Worm (Caenorhabditis elegans) whole organism, L4 larva: ENCODE measurements around the gene M163.22.

Experiments used
- D1046.2 ChIP-seq: fragments of 200-800 bp; sonication (Bioruptor generic); IDR thresholded peaks from 2 replicates; pipeline ENCODE4 v1.3.6; 2022; ENCODE audit warnings: missing genetic modification characterization, missing compliant biosample characterization
- F10B5.3 ChIP-seq: sonication (generic microtip); optimal IDR thresholded peaks from 2 replicates; lab custom pipeline; 2016; ENCODE audit warnings: mild to moderate bottlenecking, missing genetic modification characterization, missing compliant biosample characterization
- F26F4.8 ChIP-seq: fragments of 200-800 bp; sonication (Bioruptor generic); conservative IDR thresholded peaks from 2 replicates; pipeline ENCODE4 v1.3.6; 2022; ENCODE audit warnings: missing genetic modification characterization, missing compliant biosample characterization
- F44E2.7 ChIP-seq: fragments of 200-800 bp; sonication (Bioruptor generic); IDR thresholded peaks from 2 replicates; pipeline ENCODE4 v2.1.2; 2022; ENCODE audit warnings: missing genetic modification characterization, missing compliant biosample characterization
- T26A8.4 ChIP-seq: fragments of 200-800 bp; sonication (Bioruptor generic); IDR thresholded peaks from 2 replicates; pipeline ENCODE4 v1.3.6; 2022; ENCODE audit warnings: missing genetic modification characterization, missing compliant biosample characterization
- Y105C5A.15 ChIP-seq: fragments of 200-800 bp; sonication (Bioruptor generic); IDR thresholded peaks from 2 replicates; pipeline ENCODE4 v1.3.6; 2022; ENCODE audit warnings: missing genetic modification characterization, missing compliant biosample characterization
- Y48G9A.11 ChIP-seq: fragments of 200-800 bp; sonication (Bioruptor generic); IDR thresholded peaks from 2 replicates; pipeline ENCODE4 v1.3.6; 2022; ENCODE audit warnings: missing genetic modification reagents, missing genetic modification characterization, missing compliant biosample characterization
- ZK546.5 ChIP-seq, 2 experiments: sonication (generic microtip); optimal IDR thresholded peaks; 2 replicates each; lab custom pipeline; 2017; ENCODE audit warnings: missing biosample characterization in 2 of 2, missing genetic modification characterization in 2 of 2
- aha-1 ChIP-seq: fragments of 150-350 bp; peaks from one replicate; lab custom pipeline; 2014; ENCODE audit warnings: missing biosample characterization, missing genetic modification characterization
- ceh-20 ChIP-seq: fragments of 200-800 bp; sonication (Bioruptor generic); IDR thresholded peaks from 2 replicates; pipeline ENCODE4 v1.3.6; 2022; ENCODE audit warnings: missing genetic modification reagents, missing genetic modification characterization, missing compliant biosample characterization
- ceh-28 ChIP-seq: fragments of 150-350 bp; optimal IDR thresholded peaks from 2 replicates; lab custom pipeline; 2014; ENCODE audit warnings: missing biosample characterization, missing genetic modification reagents, missing genetic modification characterization
- ceh-82 ChIP-seq: sonication (generic microtip); optimal IDR thresholded peaks from 2 replicates; lab custom pipeline; 2017; ENCODE audit warnings: missing biosample characterization, missing genetic modification characterization
- ctbp-1 ChIP-seq: fragments of 200-800 bp; sonication (Bioruptor generic); IDR thresholded peaks from 2 replicates; pipeline ENCODE4 v1.3.6; 2022; ENCODE audit warnings: missing genetic modification reagents, missing genetic modification characterization, missing compliant biosample characterization
- daf-16 ChIP-seq, 3 experiments: sonication (generic microtip); optimal IDR thresholded peaks; 2 replicates each; lab custom pipeline; 2016 to 2017; ENCODE audit warnings: missing genetic modification characterization in 3 of 3, missing genetic modification reagents in 3 of 3, mild to moderate bottlenecking in 2 of 3, missing compliant biosample characterization in 2 of 3, missing biosample characterization in 1 of 3, moderate library complexity in 1 of 3
- daf-8 ChIP-seq: fragments of 200-800 bp; sonication (Bioruptor generic); IDR thresholded peaks from 2 replicates; pipeline ENCODE4 v1.3.6; 2022; ENCODE audit warnings: missing genetic modification characterization, missing compliant biosample characterization
- dmd-6 ChIP-seq: fragments of 200-800 bp; sonication (Bioruptor generic); IDR thresholded peaks from 2 replicates; pipeline ENCODE4 v1.3.6; 2022; ENCODE audit warnings: missing genetic modification reagents, missing genetic modification characterization, missing compliant biosample characterization
- dmd-8 ChIP-seq: fragments of 200-800 bp; sonication (Bioruptor generic); IDR thresholded peaks from 2 replicates; pipeline ENCODE4 v1.3.6; 2022; ENCODE audit warnings: missing genetic modification characterization, missing compliant biosample characterization
- dpl-1 ChIP-seq: fragments of 150-350 bp; optimal IDR thresholded peaks from 2 replicates; lab custom pipeline; 2014; ENCODE audit warnings: missing biosample characterization, missing genetic modification reagents, missing genetic modification characterization
- dve-1 ChIP-seq: sonication (generic microtip); optimal IDR thresholded peaks from 2 replicates; lab custom pipeline; 2017; ENCODE audit warnings: antibody characterized with exemption, mild to moderate bottlenecking, missing genetic modification characterization, missing compliant biosample characterization; ENCODE audit not compliant: insufficient read depth
- egl-27 ChIP-seq: sonication (generic microtip); optimal IDR thresholded peaks from 3 replicates; lab custom pipeline; 2017; ENCODE audit warnings: missing biosample characterization, missing genetic modification reagents, missing genetic modification characterization
- egl-43 ChIP-seq: fragments of 200-800 bp; sonication (Bioruptor generic); IDR thresholded peaks from 2 replicates; pipeline ENCODE4 v1.3.6; 2022; ENCODE audit warnings: missing genetic modification reagents, missing genetic modification characterization, missing compliant biosample characterization
- fkh-10 ChIP-seq: fragments of 150-350 bp; optimal IDR thresholded peaks from 2 replicates; lab custom pipeline; 2014; ENCODE audit warnings: missing biosample characterization, missing genetic modification reagents, missing genetic modification characterization
- hif-1 ChIP-seq, 2 experiments: sonication (generic microtip); optimal IDR thresholded peaks; 2 replicates each; lab custom pipeline; 2016 to 2017; ENCODE audit warnings: missing compliant biosample characterization in 2 of 2, missing genetic modification characterization in 2 of 2, missing genetic modification reagents in 2 of 2, missing genotype in 2 of 2, mild to moderate bottlenecking in 1 of 2
- hlh-11 ChIP-seq: fragments of 200-800 bp; sonication (Bioruptor generic); optimal IDR thresholded peaks from 2 replicates; lab custom pipeline; 2018; ENCODE audit warnings: mild to moderate bottlenecking, missing genetic modification characterization, missing compliant biosample characterization
- hlh-30 ChIP-seq: sonication (generic microtip); optimal IDR thresholded peaks from 2 replicates; lab custom pipeline; 2017; ENCODE audit warnings: antibody characterized with exemption, mild to moderate bottlenecking, missing genetic modification characterization, missing compliant biosample characterization; ENCODE audit not compliant: insufficient read depth
- hmg-1.1 ChIP-seq: fragments of 200-800 bp; sonication (Bioruptor generic); IDR thresholded peaks from 2 replicates; pipeline ENCODE4 v1.3.6; 2022; ENCODE audit warnings: missing genetic modification reagents, missing genetic modification characterization, missing compliant biosample characterization
- lin-13 ChIP-seq: fragments of 150-350 bp; optimal IDR thresholded peaks from 2 replicates; lab custom pipeline; 2014; ENCODE audit warnings: missing biosample characterization, missing genetic modification reagents, missing genetic modification characterization
- lin-29 ChIP-seq: fragments of 200-800 bp; sonication (Bioruptor generic); IDR thresholded peaks from 2 replicates; pipeline ENCODE4 v1.3.6; 2022; ENCODE audit warnings: missing genetic modification reagents, missing genetic modification characterization, missing compliant biosample characterization
- mdl-1 ChIP-seq, 2 experiments: fragments of 150-350 bp in 1 of 2; sonication (generic microtip) in 1 of 2; optimal IDR thresholded peaks; 2 replicates each; lab custom pipeline; 2014 to 2017; ENCODE audit warnings: missing biosample characterization in 2 of 2, missing genetic modification characterization in 2 of 2
- nhr-11 ChIP-seq: fragments of 150-350 bp; optimal IDR thresholded peaks from 2 replicates; lab custom pipeline; 2014; ENCODE audit warnings: missing biosample characterization, missing genetic modification characterization
- nhr-111 ChIP-seq: fragments of 200-800 bp; sonication (Bioruptor generic); optimal IDR thresholded peaks from 2 replicates; lab custom pipeline; 2018; ENCODE audit warnings: mild to moderate bottlenecking, missing genetic modification characterization, missing compliant biosample characterization
- nhr-25 ChIP-seq: sonication (generic microtip); optimal IDR thresholded peaks from 2 replicates; lab custom pipeline; 2017; ENCODE audit warnings: missing genetic modification characterization, mild to moderate bottlenecking, missing compliant biosample characterization, antibody characterized with exemption, moderate library complexity, borderline replicate concordance; ENCODE audit not compliant: insufficient read depth
- nhr-48 ChIP-seq: sonication (generic microtip); optimal IDR thresholded peaks from 2 replicates; lab custom pipeline; 2016; ENCODE audit warnings: mild to moderate bottlenecking, missing genetic modification characterization, missing compliant biosample characterization
- nhr-6 ChIP-seq: fragments of 150-350 bp; optimal IDR thresholded peaks from 2 replicates; lab custom pipeline; 2014; ENCODE audit warnings: missing biosample characterization, missing genetic modification characterization
- nhr-77 ChIP-seq: fragments of 150-350 bp; optimal IDR thresholded peaks from 2 replicates; lab custom pipeline; 2014; ENCODE audit warnings: missing biosample characterization, missing genetic modification characterization
- rbr-2 ChIP-seq: sonication (generic microtip); optimal IDR thresholded peaks from 2 replicates; lab custom pipeline; 2016; ENCODE audit warnings: missing genotype, missing genetic modification characterization, missing compliant biosample characterization
- saeg-2 ChIP-seq: fragments of 200-800 bp; sonication (Bioruptor generic); IDR thresholded peaks from 2 replicates; pipeline ENCODE4 v1.3.6; 2022; ENCODE audit warnings: missing genetic modification reagents, missing genetic modification characterization, missing compliant biosample characterization
- set-16 ChIP-seq: fragments of 200-800 bp; sonication (Bioruptor generic); IDR thresholded peaks from 2 replicates; pipeline ENCODE4 v1.3.6; 2022; ENCODE audit warnings: missing genetic modification reagents, missing genetic modification characterization, missing compliant biosample characterization
- snpc-4 ChIP-seq: fragments of 150-350 bp; optimal IDR thresholded peaks from 2 replicates; lab custom pipeline; 2014; ENCODE audit warnings: missing biosample characterization, missing genetic modification characterization
- spr-3 ChIP-seq: fragments of 200-800 bp; sonication (Bioruptor generic); optimal IDR thresholded peaks from 2 replicates; lab custom pipeline; 2018; ENCODE audit warnings: mild to moderate bottlenecking, missing genetic modification characterization, missing compliant biosample characterization

Gene M163.22

ce11 chrX:14480248-14480647 lies 14.6 kb downstream of the M163.22 start, which contains the start of gene gfi-3 (continued):
- peak; percentile 71; the same call in 1 of the 2 replicates for TF ChIP-seq ceh-20 (GFP tag; lab: Robert Waterston, UW)
- TF ChIP-seq nhr-77 (tag; lab: Kevin White, UChicago) = peak; percentile 30
- peak; percentile 66 for TF ChIP-seq nhr-48 (tag; lab: Kevin White, UChicago)
- no peak for TF ChIP-seq F44E2.7 (GFP tag; lab: Robert Waterston, UW)
- peak; percentile 85 for TF ChIP-seq rbr-2 (tag; lab: Kevin White, UChicago)
- TF ChIP-seq Y105C5A.15 = no peak
- TF ChIP-seq spr-3 (GFP tag; lab: Kevin White, UChicago) = peak; percentile 12
- TF ChIP-seq dmd-6 (GFP tag; lab: Robert Waterston, UW) = peak; percentile 80
- TF ChIP-seq nhr-25 (tag; lab: Kevin White, UChicago) = peak; percentile 50
- no peak for TF ChIP-seq Y48G9A.11 (GFP tag; lab: Robert Waterston, UW)
- TF ChIP-seq T26A8.4 (GFP tag; lab: Robert Waterston, UW) = peak; percentile 77
- 0 out of 2 replicates have a peak, but pooled peaks have one; percentile 46 for TF ChIP-seq saeg-2 (GFP tag; lab: Robert Waterston, UW)
- peak; percentile 64; the same call in 1 of the 2 replicates for TF ChIP-seq egl-43 (GFP tag; lab: Robert Waterston, UW)
- TF ChIP-seq lin-29 (GFP tag; lab: Robert Waterston, UW) = 0 out of 2 replicates have a peak, but pooled peaks have one; percentile 19
- peak; percentile 95 for TF ChIP-seq dve-1 (tag; lab: Kevin White, UChicago)
- TF ChIP-seq fkh-10 (GFP tag; lab: Kevin White, UChicago) = peak; percentile 31
- TF ChIP-seq mdl-1 (tag; optimal IDR thresholded peaks at IDR 0.05; lab: Kevin White, UChicago) = peak in 1 of 2 experiments; percentile 45
- TF ChIP-seq egl-27 (tag; lab: Kevin White, UChicago) = no peak
- TF ChIP-seq dpl-1 (GFP tag; lab: Kevin White, UChicago) = peak; percentile 81
- peak; percentile 61 for TF ChIP-seq lin-13 (GFP tag; lab: Kevin White, UChicago)
- peak; percentile 72 for TF ChIP-seq ctbp-1 (GFP tag; lab: Robert Waterston, UW)
- peak in 1 of 2 experiments; percentile 58 for TF ChIP-seq hif-1 (tag; optimal IDR thresholded peaks at IDR 0.05; lab: Kevin White, UChicago)
- peak; percentile 95 for TF ChIP-seq aha-1 (tag; lab: Kevin White, UChicago)
- TF ChIP-seq hlh-30 = peak; percentile 73
- peak in 1 of 2 experiments; percentile 22 for TF ChIP-seq daf-16 (GFP tag; optimal IDR thresholded peaks at IDR 0.05; lab: Kevin White, UChicago)
- peak; percentile 59 for TF ChIP-seq daf-16 (tag; optimal IDR thresholded peaks at IDR 0.05; lab: Kevin White, UChicago)
- TF ChIP-seq snpc-4 = peak; percentile 55
- peak; percentile 76 for TF ChIP-seq hmg-1.1 (GFP tag; lab: Robert Waterston, UW)
- no peak for TF ChIP-seq ceh-28 (tag; lab: Kevin White, UChicago)

- 0 out of 2 replicates have a peak, but pooled peaks have one; percentile 52 for TF ChIP-seq D1046.2
- TF ChIP-seq hlh-11 = peak; percentile 4
- TF ChIP-seq ceh-82 (tag; lab: Kevin White, UChicago) = no peak
- TF ChIP-seq F26F4.8 = no peak
- TF ChIP-seq Y48G9A.11 (GFP tag; lab: Robert Waterston, UW) = no peak
- no peak for TF ChIP-seq nhr-6 (tag; lab: Kevin White, UChicago)
- TF ChIP-seq lin-29 (GFP tag; lab: Robert Waterston, UW) = no peak
- no peak for TF ChIP-seq aha-1 (tag; lab: Kevin White, UChicago)
- TF ChIP-seq ZK546.5 (tag; optimal IDR thresholded peaks at IDR 0.05; lab: Kevin White, UChicago) = no peak
- TF ChIP-seq nhr-111 (GFP tag; lab: Kevin White, UChicago) = no peak
- peak; percentile 76 for TF ChIP-seq set-16 (GFP tag; lab: Robert Waterston, UW)
- no peak for TF ChIP-seq ctbp-1 (GFP tag; lab: Robert Waterston, UW)
- no peak for TF ChIP-seq saeg-2 (GFP tag; lab: Robert Waterston, UW)
- TF ChIP-seq nhr-11 (tag; lab: Kevin White, UChicago) = no peak
- TF ChIP-seq spr-3 (GFP tag; lab: Kevin White, UChicago) = no peak
- TF ChIP-seq daf-8 = no peak
- no peak for TF ChIP-seq F10B5.3
- no peak for TF ChIP-seq dmd-8 (GFP tag; lab: Robert Waterston, UW)
Measured at ce11 chrX:14481637-14482036, 15.9 kb downstream of the M163.22 start.
